Worm (Caenorhabditis elegans) whole organism, L4 larva: ENCODE results near the gene riok-3.

Experiments
- T20F7.1 ChIP-seq: fragments of 200-800 bp; sonication (Bioruptor generic); optimal IDR thresholded peaks from 2 replicates; lab custom pipeline; 2018; ENCODE audit warnings: mild to moderate bottlenecking, missing genetic modification characterization, missing compliant biosample characterization
- T26A8.4 ChIP-seq: fragments of 200-800 bp; sonication (Bioruptor generic); IDR thresholded peaks from 2 replicates; pipeline ENCODE4 v1.3.6; 2022; ENCODE audit warnings: missing genetic modification characterization, missing compliant biosample characterization
- Y105C5A.15 ChIP-seq: fragments of 200-800 bp; sonication (Bioruptor generic); IDR thresholded peaks from 2 replicates; pipeline ENCODE4 v1.3.6; 2022; ENCODE audit warnings: missing genetic modification characterization, missing compliant biosample characterization
- Y75B8A.6 ChIP-seq: fragments of 200-800 bp; sonication (Bioruptor generic); IDR thresholded peaks from 2 replicates; pipeline ENCODE4 v1.3.6; 2022; ENCODE audit warnings: missing genetic modification reagents, missing genetic modification characterization, missing compliant biosample characterization
- aha-1 ChIP-seq: fragments of 150-350 bp; peaks from one replicate; lab custom pipeline; 2014; ENCODE audit warnings: missing biosample characterization, missing genetic modification characterization
- ama-1 ChIP-seq: fragments of 150-350 bp; optimal IDR thresholded peaks from 2 replicates; lab custom pipeline; 2014; ENCODE audit warnings: inconsistent platforms, mixed read lengths
- ceh-20 ChIP-seq: fragments of 200-800 bp; sonication (Bioruptor generic); IDR thresholded peaks from 2 replicates; pipeline ENCODE4 v1.3.6; 2022; ENCODE audit warnings: missing genetic modification reagents, missing genetic modification characterization, missing compliant biosample characterization
- ctbp-1 ChIP-seq: fragments of 200-800 bp; sonication (Bioruptor generic); IDR thresholded peaks from 2 replicates; pipeline ENCODE4 v1.3.6; 2022; ENCODE audit warnings: missing genetic modification reagents, missing genetic modification characterization, missing compliant biosample characterization
- daf-12 ChIP-seq: fragments of 150-350 bp; optimal IDR thresholded peaks from 2 replicates; lab custom pipeline; 2014; ENCODE audit warnings: missing biosample characterization, missing genetic modification reagents, missing genetic modification characterization
- daf-16 ChIP-seq, 3 experiments: sonication (generic microtip); optimal IDR thresholded peaks; 2 replicates each; lab custom pipeline; 2016 to 2017; ENCODE audit warnings: missing genetic modification characterization in 3 of 3, missing genetic modification reagents in 3 of 3, mild to moderate bottlenecking in 2 of 3, missing compliant biosample characterization in 2 of 3, missing biosample characterization in 1 of 3, moderate library complexity in 1 of 3
- daf-19 ChIP-seq: fragments of 200-800 bp; sonication (Bioruptor generic); conservative IDR thresholded peaks from 2 replicates; pipeline ENCODE4 v1.3.6; 2022; ENCODE audit warnings: missing genetic modification characterization, missing compliant biosample characterization
- dmd-6 ChIP-seq: fragments of 200-800 bp; sonication (Bioruptor generic); IDR thresholded peaks from 2 replicates; pipeline ENCODE4 v1.3.6; 2022; ENCODE audit warnings: missing genetic modification reagents, missing genetic modification characterization, missing compliant biosample characterization
- dpl-1 ChIP-seq: fragments of 150-350 bp; optimal IDR thresholded peaks from 2 replicates; lab custom pipeline; 2014; ENCODE audit warnings: missing biosample characterization, missing genetic modification reagents, missing genetic modification characterization
- duxl-1 ChIP-seq: sonication (generic microtip); optimal IDR thresholded peaks from 2 replicates; lab custom pipeline; 2016; ENCODE audit warnings: mild to moderate bottlenecking, missing genetic modification characterization, moderate library complexity, missing compliant biosample characterization; ENCODE audit not compliant: poor library complexity
- dve-1 ChIP-seq: sonication (generic microtip); optimal IDR thresholded peaks from 2 replicates; lab custom pipeline; 2017; ENCODE audit warnings: antibody characterized with exemption, mild to moderate bottlenecking, missing genetic modification characterization, missing compliant biosample characterization; ENCODE audit not compliant: insufficient read depth
- hif-1 ChIP-seq, 2 experiments: sonication (generic microtip); optimal IDR thresholded peaks; 2 replicates each; lab custom pipeline; 2016 to 2017; ENCODE audit warnings: missing compliant biosample characterization in 2 of 2, missing genetic modification characterization in 2 of 2, missing genetic modification reagents in 2 of 2, missing genotype in 2 of 2, mild to moderate bottlenecking in 1 of 2
- hlh-11 ChIP-seq: fragments of 200-800 bp; sonication (Bioruptor generic); optimal IDR thresholded peaks from 2 replicates; lab custom pipeline; 2018; ENCODE audit warnings: mild to moderate bottlenecking, missing genetic modification characterization, missing compliant biosample characterization
- hlh-30 ChIP-seq: sonication (generic microtip); optimal IDR thresholded peaks from 2 replicates; lab custom pipeline; 2017; ENCODE audit warnings: antibody characterized with exemption, mild to moderate bottlenecking, missing genetic modification characterization, missing compliant biosample characterization; ENCODE audit not compliant: insufficient read depth
- hmg-1.1 ChIP-seq: fragments of 200-800 bp; sonication (Bioruptor generic); IDR thresholded peaks from 2 replicates; pipeline ENCODE4 v1.3.6; 2022; ENCODE audit warnings: missing genetic modification reagents, missing genetic modification characterization, missing compliant biosample characterization
- lin-1 ChIP-seq: fragments of 200-800 bp; sonication (Bioruptor generic); IDR thresholded peaks from 2 replicates; pipeline ENCODE4 v1.3.6; 2022; ENCODE audit warnings: missing genetic modification reagents, missing genetic modification characterization, missing compliant biosample characterization
- lin-13 ChIP-seq: fragments of 150-350 bp; optimal IDR thresholded peaks from 2 replicates; lab custom pipeline; 2014; ENCODE audit warnings: missing biosample characterization, missing genetic modification reagents, missing genetic modification characterization
- lin-38 ChIP-seq: fragments of 200-800 bp; sonication (Bioruptor generic); IDR thresholded peaks from 2 replicates; pipeline ENCODE4 v1.3.6; 2022; ENCODE audit warnings: missing genetic modification reagents, missing genetic modification characterization, missing compliant biosample characterization
- lsy-2 ChIP-seq, 2 experiments: fragments of 150-350 bp in 1 of 2; sonication (generic microtip) in 1 of 2; optimal IDR thresholded peaks; 2 replicates each; lab custom pipeline; 2014 to 2017; ENCODE audit warnings: missing biosample characterization in 2 of 2, missing genetic modification characterization in 2 of 2
- madf-5 ChIP-seq, 2 experiments: fragments of 200-800 bp; sonication (Bioruptor generic); IDR thresholded peaks; 2 replicates each; pipeline ENCODE4 v1.3.6; 2022; ENCODE audit warnings: missing compliant biosample characterization in 2 of 2, missing genetic modification characterization in 2 of 2
- madf-9 ChIP-seq: fragments of 200-800 bp; sonication (Bioruptor generic); conservative IDR thresholded peaks from 2 replicates; pipeline ENCODE4 v1.3.6; 2022; ENCODE audit warnings: missing genetic modification reagents, missing genetic modification characterization, missing compliant biosample characterization
- mdl-1 ChIP-seq, 2 experiments: fragments of 150-350 bp in 1 of 2; sonication (generic microtip) in 1 of 2; optimal IDR thresholded peaks; 2 replicates each; lab custom pipeline; 2014 to 2017; ENCODE audit warnings: missing biosample characterization in 2 of 2, missing genetic modification characterization in 2 of 2
- mdt-29 ChIP-seq: fragments of 200-800 bp; sonication (Bioruptor generic); IDR thresholded peaks from 2 replicates; pipeline ENCODE4 v1.3.6; 2022; ENCODE audit warnings: missing genetic modification reagents, missing genetic modification characterization, missing compliant biosample characterization
- mep-1 ChIP-seq: fragments of 150-350 bp; sonication (generic microtip); optimal IDR thresholded peaks from 3 replicates; lab custom pipeline; 2014; ENCODE audit warnings: missing biosample characterization, missing genetic modification characterization
- mes-2 ChIP-seq: sonication (generic microtip); optimal IDR thresholded peaks from 2 replicates; lab custom pipeline; 2016; ENCODE audit warnings: missing genotype, mild to moderate bottlenecking, missing genetic modification characterization, missing compliant biosample characterization; ENCODE audit not compliant: poor library complexity, severe bottlenecking
- mxl-3 ChIP-seq: fragments of 200-800 bp; sonication (Bioruptor generic); optimal IDR thresholded peaks from 2 replicates; lab custom pipeline; 2018; ENCODE audit warnings: mild to moderate bottlenecking, missing genetic modification characterization, missing compliant biosample characterization
- nhr-102 ChIP-seq: sonication (generic microtip); optimal IDR thresholded peaks from 2 replicates; lab custom pipeline; 2016; ENCODE audit warnings: mild to moderate bottlenecking, missing genetic modification characterization, moderate library complexity, missing compliant biosample characterization
- nhr-28 ChIP-seq: fragments of 150-350 bp; optimal IDR thresholded peaks from 2 replicates; lab custom pipeline; 2014; ENCODE audit warnings: missing biosample characterization, missing genetic modification characterization
- nhr-48 ChIP-seq: sonication (generic microtip); optimal IDR thresholded peaks from 2 replicates; lab custom pipeline; 2016; ENCODE audit warnings: mild to moderate bottlenecking, missing genetic modification characterization, missing compliant biosample characterization
- nhr-6 ChIP-seq: fragments of 150-350 bp; optimal IDR thresholded peaks from 2 replicates; lab custom pipeline; 2014; ENCODE audit warnings: missing biosample characterization, missing genetic modification characterization
- nhr-77 ChIP-seq: fragments of 150-350 bp; optimal IDR thresholded peaks from 2 replicates; lab custom pipeline; 2014; ENCODE audit warnings: missing biosample characterization, missing genetic modification characterization
- pha-4 ChIP-seq, 2 experiments: fragments of 150-350 bp in 1 of 2; fragments of 200-800 bp in 1 of 2; sonication (Bioruptor generic) in 1 of 2; IDR thresholded peaks in 1 of 2; optimal IDR thresholded peaks in 1 of 2; 2 replicates each; pipeline versions ENCODE4 v1.3.6 to Lab custom; 2014 to 2022; ENCODE audit warnings: missing genetic modification characterization in 2 of 2, missing genetic modification reagents in 2 of 2, missing biosample characterization in 1 of 2, missing compliant biosample characterization in 1 of 2
- set-16 ChIP-seq: fragments of 200-800 bp; sonication (Bioruptor generic); IDR thresholded peaks from 2 replicates; pipeline ENCODE4 v1.3.6; 2022; ENCODE audit warnings: missing genetic modification reagents, missing genetic modification characterization, missing compliant biosample characterization
- snpc-4 ChIP-seq: fragments of 150-350 bp; optimal IDR thresholded peaks from 2 replicates; lab custom pipeline; 2014; ENCODE audit warnings: missing biosample characterization, missing genetic modification characterization
- spr-1 ChIP-seq: sonication (generic microtip); optimal IDR thresholded peaks from 2 replicates; lab custom pipeline; 2016; ENCODE audit warnings: mild to moderate bottlenecking, missing genetic modification characterization, missing compliant biosample characterization
- tra-1 ChIP-seq: fragments of 200-800 bp; sonication (Bioruptor generic); IDR thresholded peaks from 2 replicates; pipeline ENCODE4 v1.3.6; 2022; ENCODE audit warnings: missing genetic modification reagents, missing genetic modification characterization, missing compliant biosample characterization
- unc-130 ChIP-seq: sonication (generic microtip); optimal IDR thresholded peaks from 2 replicates; lab custom pipeline; 2016; ENCODE audit warnings: missing genetic modification reagents, missing genetic modification characterization, missing compliant biosample characterization
- zag-1 ChIP-seq: fragments of 150-350 bp; optimal IDR thresholded peaks from 2 replicates; lab custom pipeline; 2014; ENCODE audit warnings: missing biosample characterization, missing genetic modification characterization
- zfp-3 ChIP-seq: fragments of 200-800 bp; sonication (Bioruptor generic); conservative IDR thresholded peaks from 2 replicates; pipeline ENCODE4 v1.3.6; 2022; ENCODE audit warnings: missing genetic modification reagents, missing genetic modification characterization, missing compliant biosample characterization
- zip-11 ChIP-seq: fragments of 200-800 bp; sonication (Bioruptor generic); IDR thresholded peaks from 2 replicates; pipeline ENCODE4 v1.3.6; 2022; ENCODE audit warnings: missing genetic modification characterization, missing compliant biosample characterization
- zip-2 ChIP-seq: fragments of 150-350 bp; optimal IDR thresholded peaks from 2 replicates; lab custom pipeline; 2014; ENCODE audit warnings: missing biosample characterization, missing genetic modification characterization

The riok-3 gene

DNA sequence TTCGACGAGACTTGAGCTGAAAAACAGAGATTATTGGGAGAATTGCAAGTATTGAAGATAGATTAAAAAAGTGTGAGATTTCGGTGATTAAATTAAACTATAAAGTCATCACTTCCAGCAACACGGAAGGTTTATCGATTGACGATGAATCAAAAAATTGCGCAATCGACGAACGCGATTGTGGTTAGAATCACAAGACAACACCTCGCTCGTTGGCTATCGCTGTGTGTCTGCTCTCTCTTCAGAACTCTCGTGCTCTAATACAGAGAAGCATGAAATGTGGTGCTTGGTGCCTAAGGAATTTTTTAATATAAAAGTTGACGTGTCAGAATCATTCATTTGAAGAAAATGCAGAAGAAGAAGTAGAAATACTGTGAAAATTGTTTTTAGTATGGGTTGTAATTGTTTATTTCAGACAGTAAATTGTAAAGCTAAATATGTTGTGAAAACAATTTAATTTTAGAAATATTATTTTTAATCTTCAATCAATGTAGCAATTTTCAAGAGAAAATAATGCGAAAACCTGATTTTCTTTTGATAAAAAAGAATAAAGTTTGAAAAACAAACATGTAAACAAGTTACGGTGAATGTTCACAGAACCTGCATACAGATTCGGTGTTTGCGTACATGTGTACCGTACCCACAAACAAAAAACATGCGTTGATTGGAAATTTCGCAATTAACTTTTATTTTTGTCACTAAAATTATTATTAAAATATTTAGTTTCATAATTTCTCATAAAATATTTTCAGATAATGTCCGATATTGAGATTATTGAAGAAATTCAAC is 22.5 kb upstream of the riok-3 start, which contains the start of the genes ZK632.10 and ZK632.11 (continued):
- TF ChIP-seq zag-1 (tag; lab: Kevin White, UChicago) (no peak), unc-130 (GFP tag; lab: Kevin White, UChicago) (peak; percentile 56), Y105C5A.15 (GFP tag; lab: Robert Waterston, UW) (no peak), mdt-29 (GFP tag; lab: Robert Waterston, UW) (no peak), madf-9 (GFP tag; lab: Robert Waterston, UW) (no peak), spr-1 (tag; lab: Kevin White, UChicago) (no peak), dmd-6 (GFP tag; lab: Robert Waterston, UW) (peak; percentile 52), mdl-1 (tag; optimal IDR thresholded peaks at IDR 0.05; lab: Kevin White, UChicago) (peak; percentile 35 to 72)

ce11 chrIII:9826005-9826404 is 21.2 kb upstream of the riok-3 start:
- TF ChIP-seq dve-1 (tag; lab: Kevin White, UChicago) (peak; percentile 67), mdl-1 (tag; optimal IDR thresholded peaks at IDR 0.05; lab: Kevin White, UChicago) (peak in 1 of 2 experiments; percentile 71), nhr-102 (tag; lab: Kevin White, UChicago) (peak; percentile 2), daf-16 (GFP tag; optimal IDR thresholded peaks at IDR 0.05; lab: Kevin White, UChicago) (no peak), daf-16 (tag; optimal IDR thresholded peaks at IDR 0.05; lab: Kevin White, UChicago) (peak; percentile 49), dpl-1 (GFP tag; lab: Kevin White, UChicago) (peak; percentile 5), hif-1 (tag; optimal IDR thresholded peaks at IDR 0.05; lab: Kevin White, UChicago) (peak in 1 of 2 experiments; percentile 9), duxl-1 (peak; percentile 38), hlh-30 (tag; lab: Kevin White, UChicago) (peak; percentile 92), tra-1 (GFP tag; lab: Robert Waterston, UW) (no peak), T26A8.4 (GFP tag; lab: Robert Waterston, UW) (peak; percentile 7; the same call in 1 of the 2 replicates), zip-2 (tag; lab: Kevin White, UChicago) (no peak), mxl-3 (peak; percentile 21), Y75B8A.6 (0 out of 2 replicates have a peak, but pooled peaks have one; percentile 49), ctbp-1 (GFP tag; lab: Robert Waterston, UW) (no peak), hlh-11 (tag; lab: Kevin White, UChicago) (peak; percentile 73), set-16 (GFP tag; lab: Robert Waterston, UW) (no peak), lsy-2 (tag; optimal IDR thresholded peaks at IDR 0.05; lab: Kevin White, UChicago) (peak in 1 of 2 experiments; percentile 82), hmg-1.1 (GFP tag; lab: Robert Waterston, UW) (0 out of 2 replicates have a peak, but pooled peaks have one; percentile 11), daf-19 (GFP tag; lab: Robert Waterston, UW) (no peak), zfp-3 (0 out of 2 replicates have a peak, but pooled peaks have one; percentile 63), mes-2 (tag; lab: Kevin White, UChicago) (peak; percentile 56), T20F7.1 (GFP tag; lab: Kevin White, UChicago) (peak; percentile 24), ama-1 (lab: Kevin White, UChicago) (peak; percentile 66), mep-1 (tag; lab: Kevin White, UChicago) (peak; percentile 70), nhr-77 (tag; lab: Kevin White, UChicago) (peak; percentile 55), nhr-28 (peak; percentile 17), nhr-48 (tag; lab: Kevin White, UChicago) (no peak), lin-13 (GFP tag; lab: Kevin White, UChicago) (peak; percentile 5), nhr-6 (peak; percentile 53), zip-11 (GFP tag; lab: Robert Waterston, UW) (no peak), snpc-4 (tag; lab: Kevin White, UChicago) (no peak), pha-4 (GFP tag; IDR thresholded peaks at IDR 0.05; lab: Robert Waterston, UW) (peak; percentile 62; the same call in 1 of the 2 replicates), pha-4 (tag; optimal IDR thresholded peaks at IDR 0.05; lab: Kevin White, UChicago) (no peak), ceh-20 (GFP tag; lab: Robert Waterston, UW) (peak; percentile 56; the same call in 1 of the 2 replicates), aha-1 (tag; lab: Kevin White, UChicago) (peak; percentile 87), madf-5 (GFP tag; IDR thresholded peaks at IDR 0.05; lab: Robert Waterston, UW) (no peak), lin-1 (GFP tag; lab: Robert Waterston, UW) (0 out of 2 replicates have a peak, but pooled peaks have one; percentile 45), daf-12 (tag; lab: Kevin White, UChicago) (no peak), lin-38 (GFP tag; lab: Robert Waterston, UW) (peak; percentile 62)
